Worm (Caenorhabditis elegans) whole organism, early embryonic: Measurements from ENCODE around the gene atg-10.

Source experiments
- B0310.2 ChIP-seq: sonication (generic microtip); optimal IDR thresholded peaks from 2 replicates; lab custom pipeline; 2016; ENCODE audit warnings: mild to moderate bottlenecking, missing genetic modification characterization, missing compliant biosample characterization
- ama-1 ChIP-seq: fragments of 150-350 bp; optimal IDR thresholded peaks from 2 replicates; lab custom pipeline; 2014

DNA sequence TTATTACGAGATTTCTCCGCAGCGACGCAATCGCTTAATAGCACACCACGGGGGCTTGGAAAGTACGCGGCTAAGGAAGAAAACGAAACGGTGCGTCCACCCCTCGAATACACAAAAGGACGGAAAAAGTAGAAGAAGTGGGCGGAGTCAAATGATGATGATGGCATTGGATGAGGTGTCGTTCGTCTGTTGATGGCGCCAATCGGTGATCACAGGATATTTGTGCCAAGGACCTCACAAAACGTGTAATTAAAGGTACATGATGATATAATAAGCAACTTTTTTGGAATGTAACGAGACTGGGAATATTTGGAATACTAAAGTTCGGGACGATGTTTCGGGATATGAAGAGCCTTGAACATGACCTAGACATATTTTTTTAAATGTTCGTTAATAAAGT lies 24.5 kb upstream of the atg-10 start, which contains the start of gene cutl-12:
- no peak for TF ChIP-seq ama-1
- no peak for TF ChIP-seq B0310.2 (tag; lab: Kevin White, UChicago)
